Worm (Caenorhabditis elegans) whole organism, young adult: ENCODE data around the gene Y49G5A.1.
A peak's percentile ranks its signal among the peaks of the same experiment; 100 is the strongest.

ENCODE experiments used
- B0035.1 ChIP-seq: sonication (generic microtip); optimal IDR thresholded peaks from 2 replicates; lab custom pipeline; 2016; ENCODE audit warnings: missing genetic modification characterization, mild to moderate bottlenecking, missing compliant biosample characterization, missing genotype, missing genetic modification reagents
- C06A6.2 ChIP-seq: fragments of 200-800 bp; sonication (Bioruptor generic); conservative IDR thresholded peaks from 2 replicates; pipeline ENCODE4 v1.3.6; 2022; ENCODE audit warnings: missing genetic modification characterization, missing compliant biosample characterization
- D2030.7 ChIP-seq: fragments of 200-800 bp; sonication (Bioruptor generic); IDR thresholded peaks from 2 replicates; pipeline ENCODE4 v1.3.6; 2022; ENCODE audit warnings: missing genetic modification reagents, missing genetic modification characterization, missing compliant biosample characterization
- F49E8.2 ChIP-seq: sonication (generic microtip); optimal IDR thresholded peaks from 3 replicates; lab custom pipeline; 2017; ENCODE audit warnings: missing genetic modification characterization, mild to moderate bottlenecking, missing compliant biosample characterization, antibody characterized with exemption, moderate library complexity; ENCODE audit not compliant: insufficient read depth
- Y53F4B.3 ChIP-seq: fragments of 200-800 bp; sonication (Bioruptor generic); IDR thresholded peaks from 2 replicates; pipeline ENCODE4 v1.3.6; 2022; ENCODE audit warnings: missing genetic modification reagents, missing genetic modification characterization, missing compliant biosample characterization
- Y56A3A.18 ChIP-seq: fragments of 200-800 bp; sonication (Bioruptor generic); IDR thresholded peaks from 2 replicates; pipeline ENCODE4 v1.3.6; 2022; ENCODE audit warnings: missing genetic modification reagents, missing genetic modification characterization, missing compliant biosample characterization
- atf-7 ChIP-seq: sonication (generic microtip); optimal IDR thresholded peaks from 2 replicates; lab custom pipeline; 2017; ENCODE audit warnings: mild to moderate bottlenecking, missing genetic modification characterization, missing compliant biosample characterization
- ccch-3 ChIP-seq: fragments of 200-800 bp; sonication (Bioruptor generic); optimal IDR thresholded peaks from 2 replicates; lab custom pipeline; 2018; ENCODE audit warnings: mild to moderate bottlenecking, missing genetic modification characterization, missing compliant biosample characterization
- cebp-1 ChIP-seq, 2 experiments: fragments of 200-800 bp in 1 of 2; sonication (Bioruptor generic) in 1 of 2; sonication (generic microtip) in 1 of 2; IDR thresholded peaks in 1 of 2; optimal IDR thresholded peaks in 1 of 2; 2 replicates each; pipeline versions ENCODE4 v1.3.6 to Lab custom; 2017 to 2022; ENCODE audit warnings: missing compliant biosample characterization in 2 of 2, missing genetic modification characterization in 2 of 2, mild to moderate bottlenecking in 1 of 2, missing genetic modification reagents in 1 of 2, moderate library complexity in 1 of 2
- ceh-27 ChIP-seq: fragments of 200-800 bp; sonication (Bioruptor generic); optimal IDR thresholded peaks from 2 replicates; lab custom pipeline; 2018; ENCODE audit warnings: mild to moderate bottlenecking, missing genetic modification characterization, moderate library complexity, missing compliant biosample characterization
- ceh-91 ChIP-seq: fragments of 200-800 bp; sonication (Bioruptor generic); IDR thresholded peaks from 2 replicates; pipeline ENCODE4 v1.3.6; 2022; ENCODE audit warnings: missing genetic modification reagents, missing genetic modification characterization, missing compliant biosample characterization
- chd-7 ChIP-seq: sonication (generic microtip); optimal IDR thresholded peaks from 2 replicates; lab custom pipeline; 2016; ENCODE audit warnings: mild to moderate bottlenecking, missing genetic modification characterization, moderate library complexity, missing compliant biosample characterization
- dpl-1 ChIP-seq: fragments of 150-350 bp; optimal IDR thresholded peaks from 2 replicates; lab custom pipeline; 2014; ENCODE audit warnings: missing biosample characterization, missing genetic modification reagents, missing genetic modification characterization
- efl-1 ChIP-seq: fragments of 150-350 bp; optimal IDR thresholded peaks from 2 replicates; lab custom pipeline; 2014; ENCODE audit warnings: missing biosample characterization, missing genetic modification reagents, missing genetic modification characterization
- egl-18 ChIP-seq: fragments of 200-800 bp; sonication (Bioruptor generic); IDR thresholded peaks from 2 replicates; pipeline ENCODE4 v1.3.6; 2022; ENCODE audit warnings: missing genetic modification reagents, missing genetic modification characterization, missing compliant biosample characterization
- fkh-3 ChIP-seq: sonication (generic microtip); optimal IDR thresholded peaks from 2 replicates; lab custom pipeline; 2016; ENCODE audit warnings: mild to moderate bottlenecking, missing genetic modification characterization, missing compliant biosample characterization
- hsf-1 ChIP-seq: fragments of 200-800 bp; sonication (Bioruptor generic); IDR thresholded peaks from 2 replicates; pipeline ENCODE4 v1.3.6; 2022; ENCODE audit warnings: missing genetic modification reagents, missing genetic modification characterization, missing compliant biosample characterization
- let-526 ChIP-seq: fragments of 200-800 bp; sonication (Bioruptor generic); IDR thresholded peaks from 2 replicates; pipeline ENCODE4 v1.3.6; 2022; ENCODE audit warnings: missing genetic modification reagents, missing genetic modification characterization, missing compliant biosample characterization
- lsy-27 ChIP-seq: sonication (generic microtip); optimal IDR thresholded peaks from 2 replicates; lab custom pipeline; 2017; ENCODE audit warnings: missing genetic modification characterization, mild to moderate bottlenecking, missing compliant biosample characterization, antibody characterized with exemption, missing genotype, borderline replicate concordance; ENCODE audit not compliant: insufficient read depth
- madf-10 ChIP-seq: sonication (generic microtip); optimal IDR thresholded peaks from 2 replicates; lab custom pipeline; 2016; ENCODE audit warnings: mild to moderate bottlenecking, missing genetic modification characterization, missing compliant biosample characterization
- madf-3 ChIP-seq: fragments of 200-800 bp; sonication (Bioruptor generic); IDR thresholded peaks from 2 replicates; pipeline ENCODE4 v1.3.6; 2022; ENCODE audit warnings: missing genetic modification reagents, missing genetic modification characterization, missing compliant biosample characterization
- madf-6 ChIP-seq: fragments of 200-800 bp; sonication (Bioruptor generic); IDR thresholded peaks from 2 replicates; pipeline ENCODE4 v1.3.6; 2022; ENCODE audit warnings: missing genetic modification reagents, missing genetic modification characterization, missing compliant biosample characterization
- madf-8 ChIP-seq: fragments of 200-800 bp; sonication (Bioruptor generic); conservative IDR thresholded peaks from 2 replicates; pipeline ENCODE4 v1.3.6; 2022; ENCODE audit warnings: missing genetic modification reagents, missing genetic modification characterization, missing compliant biosample characterization
- mcd-1 ChIP-seq: fragments of 200-800 bp; sonication (Bioruptor generic); IDR thresholded peaks from 2 replicates; pipeline ENCODE4 v1.3.6; 2022; ENCODE audit warnings: missing genetic modification reagents, missing genetic modification characterization, missing compliant biosample characterization
- mes-4 ChIP-seq: sonication (generic microtip); optimal IDR thresholded peaks from 2 replicates; lab custom pipeline; 2016; ENCODE audit warnings: missing genotype, missing genetic modification characterization, missing compliant biosample characterization
- nhr-179 ChIP-seq: sonication (generic microtip); optimal IDR thresholded peaks from 2 replicates; lab custom pipeline; 2016; ENCODE audit warnings: mild to moderate bottlenecking, missing genetic modification characterization, missing compliant biosample characterization
- pbrm-1 ChIP-seq: fragments of 200-800 bp; sonication (Bioruptor generic); IDR thresholded peaks from 2 replicates; pipeline ENCODE4 v1.3.6; 2022; ENCODE audit warnings: missing genetic modification reagents, missing genetic modification characterization, missing compliant biosample characterization
- snpc-1.1 ChIP-seq: sonication (generic microtip); optimal IDR thresholded peaks from 2 replicates; lab custom pipeline; 2017; ENCODE audit warnings: missing genetic modification characterization, mild to moderate bottlenecking, missing compliant biosample characterization, antibody characterized with exemption, moderate library complexity, missing genotype, missing genetic modification reagents; ENCODE audit not compliant: insufficient read depth
- snpc-4 ChIP-seq, 5 experiments: fragments of 150-350 bp in 1 of 5; sonication (generic microtip) in 4 of 5; optimal IDR thresholded peaks; 2 replicates each; lab custom pipeline; 2014 to 2018; ENCODE audit warnings: missing genetic modification characterization in 5 of 5, missing biosample characterization in 3 of 5, antibody characterized with exemption in 2 of 5, mild to moderate bottlenecking in 2 of 5, missing compliant biosample characterization in 2 of 5, missing genotype in 2 of 5, moderate library complexity in 2 of 5, missing genetic modification reagents in 1 of 5
- unc-130 ChIP-seq: sonication (generic microtip); optimal IDR thresholded peaks from 2 replicates; lab custom pipeline; 2016; ENCODE audit warnings: missing genetic modification reagents, missing genetic modification characterization, missing compliant biosample characterization
- zfh-2 ChIP-seq: fragments of 200-800 bp; sonication (Bioruptor generic); conservative IDR thresholded peaks from 2 replicates; pipeline ENCODE4 v1.3.6; 2022; ENCODE audit warnings: missing genetic modification reagents, missing genetic modification characterization, missing compliant biosample characterization
- ztf-18 ChIP-seq: sonication (generic microtip); optimal IDR thresholded peaks from 2 replicates; lab custom pipeline; 2016; ENCODE audit warnings: missing genotype, mild to moderate bottlenecking, missing genetic modification characterization, missing compliant biosample characterization
- ztf-26 ChIP-seq: sonication (generic microtip); optimal IDR thresholded peaks from 2 replicates; lab custom pipeline; 2017; ENCODE audit warnings: missing genetic modification characterization, missing compliant biosample characterization
- ztf-6 ChIP-seq: fragments of 200-800 bp; sonication (Bioruptor generic); IDR thresholded peaks from 2 replicates; pipeline ENCODE4 v1.3.6; 2022; ENCODE audit warnings: missing genetic modification reagents, missing genetic modification characterization, missing compliant biosample characterization

Y49G5A.1 gene

ce11 chrV:5269024-5269535 lies 18.1 kb downstream of the Y49G5A.1 start, which contains the start of gene penr-1 (continued):
- TF ChIP-seq efl-1 (GFP tag; lab: Kevin White, UChicago) (peak; percentile 79), nhr-179 (tag; lab: Kevin White, UChicago) (no peak), dpl-1 (GFP tag; lab: Kevin White, UChicago) (peak; percentile 56), C06A6.2 (GFP tag; lab: Robert Waterston, UW) (no peak), D2030.7 (GFP tag; lab: Robert Waterston, UW) (peak; percentile 37; the same call in 1 of the 2 replicates), atf-7 (tag; lab: Kevin White, UChicago) (no peak), snpc-1.1 (no peak), Y56A3A.18 (GFP tag; lab: Robert Waterston, UW) (no peak)

DNA sequence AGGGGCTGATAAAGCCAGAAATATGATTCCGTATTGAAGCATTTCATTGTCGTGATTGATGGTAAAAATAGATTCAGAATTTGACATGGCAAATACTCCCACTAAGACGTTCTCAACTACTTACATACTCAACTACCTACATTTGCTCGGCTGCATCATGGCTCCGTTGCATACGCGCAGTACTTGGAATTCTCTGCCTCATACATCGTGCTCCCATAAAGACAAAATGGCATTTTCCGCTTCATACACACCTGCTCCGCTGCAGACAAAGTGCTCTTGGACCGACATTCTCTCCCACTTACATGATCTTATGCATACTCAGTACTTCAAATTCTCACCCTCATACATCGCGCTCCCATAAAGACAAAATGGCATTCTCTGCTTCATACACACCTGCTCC lies 21.6 kb downstream of the Y49G5A.1 start, which contains the start of the genes srt-69 and B0238.12:
srt-69 (minus strand) TSS at position 101 of the 400 bp plus-strand sequence.
B0238.12 (plus strand) TSS at position 264 of the 400 bp plus-strand sequence.
- no peak for TF ChIP-seq D2030.7 (GFP tag; lab: Robert Waterston, UW)
- TF ChIP-seq efl-1 (GFP tag; lab: Kevin White, UChicago), result no peak
- TF ChIP-seq B0035.1 (tag; lab: Kevin White, UChicago), result no peak
- no peak for TF ChIP-seq zfh-2 (GFP tag; lab: Robert Waterston, UW)
- TF ChIP-seq ceh-27 (GFP tag; lab: Kevin White, UChicago), result no peak
- no peak for TF ChIP-seq snpc-4 (GFP tag; optimal IDR thresholded peaks at IDR 0.05; lab: Kevin White, UChicago)
- no peak for TF ChIP-seq snpc-4 (tag; optimal IDR thresholded peaks at IDR 0.05; lab: Kevin White, UChicago)
- TF ChIP-seq madf-10 (tag; lab: Kevin White, UChicago), result no peak
- TF ChIP-seq cebp-1 (GFP tag; IDR thresholded peaks at IDR 0.05; lab: Robert Waterston, UW), result no peak
- TF ChIP-seq cebp-1 (tag; optimal IDR thresholded peaks at IDR 0.05; lab: Kevin White, UChicago), result no peak
- TF ChIP-seq egl-18 (GFP tag; lab: Robert Waterston, UW), result no peak
- no peak for TF ChIP-seq mes-4 (tag; lab: Kevin White, UChicago)
- no peak for TF ChIP-seq madf-3 (GFP tag; lab: Robert Waterston, UW)
- TF ChIP-seq mcd-1, result no peak
- no peak for TF ChIP-seq ztf-18 (tag; lab: Kevin White, UChicago)
- no peak for TF ChIP-seq lsy-27 (tag; lab: Kevin White, UChicago)
- no peak for TF ChIP-seq unc-130 (GFP tag; lab: Kevin White, UChicago)
- TF ChIP-seq madf-8 (GFP tag; lab: Robert Waterston, UW), result no peak
- no peak for TF ChIP-seq ceh-91 (GFP tag; lab: Robert Waterston, UW)
- no peak for TF ChIP-seq ztf-26 (tag; lab: Kevin White, UChicago)
- TF ChIP-seq Y53F4B.3 (GFP tag; lab: Robert Waterston, UW), result no peak
- TF ChIP-seq pbrm-1 (GFP tag; lab: Robert Waterston, UW), result no peak

DNA sequence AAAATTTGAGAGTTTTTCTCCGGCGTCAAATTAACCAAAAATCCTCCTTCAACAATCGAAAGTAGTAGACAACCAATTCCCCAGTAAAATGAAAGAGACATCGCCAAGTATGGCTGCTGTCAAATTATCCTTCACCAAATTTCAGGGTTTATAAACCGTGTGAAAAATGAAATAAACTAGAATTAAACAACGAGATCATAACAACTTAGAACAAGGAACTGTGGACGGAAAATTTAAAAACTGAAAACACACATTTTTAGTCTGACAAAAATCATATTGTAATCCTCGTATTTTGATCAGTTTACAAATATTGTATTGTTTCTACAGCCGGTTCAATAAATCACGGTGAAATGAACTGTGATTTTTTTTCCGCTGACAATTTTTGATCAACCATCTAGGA lies 24.2 kb downstream of the Y49G5A.1 start, which contains the start of gene cest-30:
cest-30 (minus strand) TSS at position 101 of the 400 bp plus-strand sequence.
- TF ChIP-seq F49E8.2 (tag; lab: Kevin White, UChicago) (no peak), D2030.7 (GFP tag; lab: Robert Waterston, UW) (no peak), fkh-3 (tag; lab: Kevin White, UChicago) (no peak), let-526 (GFP tag; lab: Robert Waterston, UW) (no peak), ccch-3 (GFP tag; lab: Kevin White, UChicago) (no peak)

- TF ChIP-seq hsf-1 (GFP tag; lab: Robert Waterston, UW) (no peak), madf-6 (no peak), ztf-6 (GFP tag; lab: Robert Waterston, UW) (no peak), chd-7 (tag; lab: Kevin White, UChicago) (no peak)
These were observed 27.7 kb downstream of the Y49G5A.1 start, which contains the start of gene srt-70 for ce11 chrV:5259448-5259847. Gene srt-70 (minus strand): TSS chrV:5259548.
